Fruit fly (Drosophila melanogaster) whole organism, wandering third instar larva: ENCODE data around the gene csw.

Experiments used
- Abd-B ChIP-seq: fragments of >200 bp; optimal IDR thresholded peaks from 2 replicates; lab custom pipeline; 2017; ENCODE audit warnings: missing biosample characterization, missing genetic modification characterization
- Hr78 ChIP-seq: fragments of >200 bp; optimal IDR thresholded peaks from 2 replicates; lab custom pipeline; 2017; ENCODE audit warnings: missing biosample characterization, missing genetic modification characterization
- Hr83 ChIP-seq: fragments of 200-300 bp; sonication (Bioruptor generic); optimal IDR thresholded peaks from 2 replicates; lab custom pipeline; 2016; ENCODE audit warnings: missing biosample characterization, mild to moderate bottlenecking, missing genetic modification characterization, moderate library complexity; ENCODE audit not compliant: poor library complexity, severe bottlenecking
- dl ChIP-seq, 2 experiments: fragments of 175-275, 200-275 bp in 1 of 2; fragments of 200-275 bp in 1 of 2; sonication (Bioruptor generic); optimal IDR thresholded peaks; lab custom pipeline; 2018; ENCODE audit warnings: mild to moderate bottlenecking in 2 of 2, missing biosample characterization in 2 of 2, missing genetic modification characterization in 2 of 2, moderate library complexity in 2 of 2; ENCODE audit not compliant: partially characterized antibody in 2 of 2, insufficient read depth in 1 of 2
- ey ChIP-seq: fragments of 200-800 bp; sonication (Bioruptor generic); optimal IDR thresholded peaks from 2 replicates; lab custom pipeline; 2016; ENCODE audit warnings: missing biosample characterization, missing genetic modification characterization
- pan ChIP-seq: fragments of >200 bp; optimal IDR thresholded peaks from 2 replicates; lab custom pipeline; 2017

- TF ChIP-seq pan (lab: Kevin White, UChicago) (no peak), ey (no peak), Abd-B (GFP tag; lab: Kevin White, UChicago) (no peak), Hr83 (no peak), dl (GFP tag; optimal IDR thresholded peaks at IDR 0.05; lab: Kevin White, UChicago; ENCODE audit: insufficient read depth in 1 of 2, partially characterized antibody in 2 of 2) (no peak), Hr78 (GFP tag; lab: Kevin White, UChicago) (no peak)
Observed at dm6 chrX:2155868-2156267, 61.8 kb downstream of the csw start.
